Worm (Caenorhabditis elegans) whole organism, young adult: ENCODE measurements around the gene F56D6.13.
A peak's percentile ranks its signal among the peaks of the same experiment; 100 is the strongest.

ENCODE experiments used
- C06A6.2 ChIP-seq: fragments of 200-800 bp; sonication (Bioruptor generic); conservative IDR thresholded peaks from 2 replicates; pipeline ENCODE4 v1.3.6; 2022; ENCODE audit warnings: missing genetic modification characterization, missing compliant biosample characterization
- C17E4.6 ChIP-seq: fragments of 200-800 bp; sonication (Bioruptor generic); IDR thresholded peaks from 2 replicates; pipeline ENCODE4 v1.3.6; 2022; ENCODE audit warnings: missing genetic modification reagents, missing genetic modification characterization, missing compliant biosample characterization
- F33H1.4 ChIP-seq: fragments of 200-800 bp; sonication (Bioruptor generic); IDR thresholded peaks from 2 replicates; pipeline ENCODE4 v1.3.6; 2022; ENCODE audit warnings: missing genetic modification reagents, missing genetic modification characterization, missing compliant biosample characterization
- F39B2.1 ChIP-seq: fragments of 200-800 bp; sonication (Bioruptor generic); IDR thresholded peaks from 2 replicates; pipeline ENCODE4 v1.3.6; 2022; ENCODE audit warnings: missing genetic modification reagents, missing genetic modification characterization, missing compliant biosample characterization
- F57A8.1 ChIP-seq: fragments of 200-800 bp; sonication (Bioruptor generic); optimal IDR thresholded peaks from 2 replicates; lab custom pipeline; 2018; ENCODE audit warnings: mild to moderate bottlenecking, missing genetic modification characterization, moderate library complexity, missing compliant biosample characterization
- K12H6.12 ChIP-seq: fragments of 200-800 bp; sonication (Bioruptor generic); optimal IDR thresholded peaks from 2 replicates; lab custom pipeline; 2018; ENCODE audit warnings: mild to moderate bottlenecking, missing genetic modification characterization, missing compliant biosample characterization
- T26A5.8 ChIP-seq: sonication (generic microtip); optimal IDR thresholded peaks from 2 replicates; lab custom pipeline; 2016; ENCODE audit warnings: missing genetic modification characterization, missing compliant biosample characterization
- Y53G8AR.9 ChIP-seq: fragments of 200-800 bp; sonication (Bioruptor generic); conservative IDR thresholded peaks from 2 replicates; pipeline ENCODE4 v1.3.6; 2022; ENCODE audit warnings: missing genetic modification reagents, missing genetic modification characterization, missing compliant biosample characterization
- ZK185.1 ChIP-seq: sonication (generic microtip); optimal IDR thresholded peaks from 2 replicates; lab custom pipeline; 2016; ENCODE audit warnings: mild to moderate bottlenecking, missing genetic modification characterization, missing compliant biosample characterization; ENCODE audit not compliant: poor library complexity, severe bottlenecking
- ama-1 ChIP-seq, 3 experiments: fragments of 150-350 bp in 1 of 3; sonication (generic microtip) in 2 of 3; optimal IDR thresholded peaks; 2 replicates each; lab custom pipeline; 2014 to 2018; ENCODE audit warnings: missing biosample characterization in 2 of 3, missing genetic modification characterization in 2 of 3, missing genetic modification reagents in 2 of 3
- athp-1 ChIP-seq: sonication (generic microtip); optimal IDR thresholded peaks from 2 replicates; lab custom pipeline; 2017; ENCODE audit warnings: mild to moderate bottlenecking, missing genetic modification characterization, missing compliant biosample characterization
- attf-3 ChIP-seq: fragments of 200-800 bp; sonication (Bioruptor generic); conservative IDR thresholded peaks from 2 replicates; pipeline ENCODE4 v1.3.6; 2022; ENCODE audit warnings: missing genetic modification reagents, missing genetic modification characterization, missing compliant biosample characterization
- bed-1 ChIP-seq: fragments of 200-800 bp; sonication (Bioruptor generic); IDR thresholded peaks from 2 replicates; pipeline ENCODE4 v1.3.6; 2022; ENCODE audit warnings: missing genetic modification reagents, missing genetic modification characterization, missing compliant biosample characterization
- bed-2 ChIP-seq: fragments of 200-800 bp; sonication (Bioruptor generic); IDR thresholded peaks from 2 replicates; pipeline ENCODE4 v1.3.6; 2022; ENCODE audit warnings: missing genetic modification reagents, missing genetic modification characterization, missing compliant biosample characterization
- cebp-1 ChIP-seq, 2 experiments: fragments of 200-800 bp in 1 of 2; sonication (Bioruptor generic) in 1 of 2; sonication (generic microtip) in 1 of 2; IDR thresholded peaks in 1 of 2; optimal IDR thresholded peaks in 1 of 2; 2 replicates each; pipeline versions ENCODE4 v1.3.6 to Lab custom; 2017 to 2022; ENCODE audit warnings: missing compliant biosample characterization in 2 of 2, missing genetic modification characterization in 2 of 2, mild to moderate bottlenecking in 1 of 2, missing genetic modification reagents in 1 of 2, moderate library complexity in 1 of 2
- ceh-100 ChIP-seq: fragments of 200-800 bp; sonication (Bioruptor generic); IDR thresholded peaks from 2 replicates; pipeline ENCODE4 v1.3.6; 2022; ENCODE audit warnings: missing genetic modification reagents, missing genetic modification characterization, missing compliant biosample characterization
- ceh-40 ChIP-seq: fragments of 200-800 bp; sonication (Bioruptor generic); IDR thresholded peaks from 2 replicates; pipeline ENCODE4 v1.3.6; 2022; ENCODE audit warnings: missing genetic modification characterization, missing compliant biosample characterization
- chd-7 ChIP-seq: sonication (generic microtip); optimal IDR thresholded peaks from 2 replicates; lab custom pipeline; 2016; ENCODE audit warnings: mild to moderate bottlenecking, missing genetic modification characterization, moderate library complexity, missing compliant biosample characterization
- dox-1 ChIP-seq: fragments of 200-800 bp; sonication (Bioruptor generic); IDR thresholded peaks from 2 replicates; pipeline ENCODE4 v1.3.6; 2022; ENCODE audit warnings: missing genetic modification reagents, missing genetic modification characterization, missing compliant biosample characterization
- dpff-1 ChIP-seq: sonication (generic microtip); optimal IDR thresholded peaks from 2 replicates; lab custom pipeline; 2017; ENCODE audit warnings: mild to moderate bottlenecking, missing genetic modification characterization, missing compliant biosample characterization
- efl-1 ChIP-seq: fragments of 150-350 bp; optimal IDR thresholded peaks from 2 replicates; lab custom pipeline; 2014; ENCODE audit warnings: missing biosample characterization, missing genetic modification reagents, missing genetic modification characterization
- hlh-26 ChIP-seq: fragments of 200-800 bp; sonication (Bioruptor generic); conservative IDR thresholded peaks from 2 replicates; pipeline ENCODE4 v1.3.6; 2022; ENCODE audit warnings: missing genetic modification reagents, missing genetic modification characterization, missing compliant biosample characterization
- hrde-1 ChIP-seq: sonication (generic microtip); optimal IDR thresholded peaks from 2 replicates; lab custom pipeline; 2016; ENCODE audit warnings: missing genetic modification characterization, mild to moderate bottlenecking, missing compliant biosample characterization, moderate library complexity, missing genotype, missing genetic modification reagents, borderline replicate concordance
- let-607 ChIP-seq, 2 experiments: fragments of 200-800 bp in 1 of 2; sonication (Bioruptor generic) in 1 of 2; sonication (generic microtip) in 1 of 2; optimal IDR thresholded peaks; 2 replicates each; lab custom pipeline; 2016 to 2018; ENCODE audit warnings: mild to moderate bottlenecking in 2 of 2, missing compliant biosample characterization in 2 of 2, missing genetic modification characterization in 2 of 2, moderate library complexity in 2 of 2, missing genotype in 1 of 2
- lin-35 ChIP-seq, 3 experiments: fragments of 150-350 bp in 2 of 3; sonication (generic microtip) in 1 of 3; optimal IDR thresholded peaks; 2 replicates each; lab custom pipeline; 2014 to 2018; ENCODE audit warnings: missing biosample characterization in 3 of 3, missing genetic modification characterization in 3 of 3, missing genetic modification reagents in 3 of 3
- lin-40 ChIP-seq: sonication (generic microtip); optimal IDR thresholded peaks from 2 replicates; lab custom pipeline; 2016; ENCODE audit warnings: missing genetic modification characterization, mild to moderate bottlenecking, missing compliant biosample characterization, missing genotype, missing genetic modification reagents
- lir-1 ChIP-seq: fragments of 200-800 bp; sonication (Bioruptor generic); conservative IDR thresholded peaks from 2 replicates; pipeline ENCODE4 v1.3.6; 2022; ENCODE audit warnings: missing genetic modification reagents, missing genetic modification characterization, missing compliant biosample characterization
- madf-10 ChIP-seq: sonication (generic microtip); optimal IDR thresholded peaks from 2 replicates; lab custom pipeline; 2016; ENCODE audit warnings: mild to moderate bottlenecking, missing genetic modification characterization, missing compliant biosample characterization
- madf-6 ChIP-seq: fragments of 200-800 bp; sonication (Bioruptor generic); IDR thresholded peaks from 2 replicates; pipeline ENCODE4 v1.3.6; 2022; ENCODE audit warnings: missing genetic modification reagents, missing genetic modification characterization, missing compliant biosample characterization
- madf-8 ChIP-seq: fragments of 200-800 bp; sonication (Bioruptor generic); conservative IDR thresholded peaks from 2 replicates; pipeline ENCODE4 v1.3.6; 2022; ENCODE audit warnings: missing genetic modification reagents, missing genetic modification characterization, missing compliant biosample characterization
- mcd-1 ChIP-seq: fragments of 200-800 bp; sonication (Bioruptor generic); IDR thresholded peaks from 2 replicates; pipeline ENCODE4 v1.3.6; 2022; ENCODE audit warnings: missing genetic modification reagents, missing genetic modification characterization, missing compliant biosample characterization
- nfyb-1 ChIP-seq: fragments of 200-800 bp; sonication (Bioruptor generic); IDR thresholded peaks from 2 replicates; pipeline ENCODE4 v1.3.6; 2022; ENCODE audit warnings: missing genetic modification reagents, missing genetic modification characterization, missing compliant biosample characterization
- nhr-27 ChIP-seq: fragments of 200-800 bp; sonication (Bioruptor generic); optimal IDR thresholded peaks from 2 replicates; lab custom pipeline; 2018; ENCODE audit warnings: mild to moderate bottlenecking, missing genetic modification characterization, moderate library complexity, missing compliant biosample characterization
- nhr-80 ChIP-seq: sonication (generic microtip); optimal IDR thresholded peaks from 2 replicates; lab custom pipeline; 2016; ENCODE audit warnings: missing genetic modification characterization, missing compliant biosample characterization
- nhr-90 ChIP-seq: sonication (generic microtip); optimal IDR thresholded peaks from 2 replicates; lab custom pipeline; 2016; ENCODE audit warnings: missing genotype, mild to moderate bottlenecking, missing genetic modification characterization, missing compliant biosample characterization
- rcor-1 ChIP-seq: fragments of 200-800 bp; sonication (Bioruptor generic); IDR thresholded peaks from 2 replicates; pipeline ENCODE4 v1.3.6; 2022; ENCODE audit warnings: missing genetic modification reagents, missing genetic modification characterization, missing compliant biosample characterization
- rec-8 ChIP-seq, 2 experiments: sonication (generic microtip); optimal IDR thresholded peaks; 2 replicates each; lab custom pipeline; 2016; ENCODE audit warnings: mild to moderate bottlenecking in 2 of 2, missing genetic modification characterization in 2 of 2, missing genetic modification reagents in 2 of 2, missing genotype in 2 of 2, missing biosample characterization in 1 of 2, missing compliant biosample characterization in 1 of 2, moderate library complexity in 1 of 2
- sdz-38 ChIP-seq: sonication (generic microtip); optimal IDR thresholded peaks from 2 replicates; lab custom pipeline; 2016; ENCODE audit warnings: missing genotype, missing genetic modification characterization, missing compliant biosample characterization
- snpc-1.3 ChIP-seq: sonication (generic microtip); optimal IDR thresholded peaks from 2 replicates; lab custom pipeline; 2017; ENCODE audit warnings: missing genetic modification characterization, mild to moderate bottlenecking, missing compliant biosample characterization, antibody characterized with exemption, moderate library complexity, missing genotype, missing genetic modification reagents; ENCODE audit not compliant: insufficient read depth
- sptf-2 ChIP-seq: fragments of 200-800 bp; sonication (Bioruptor generic); optimal IDR thresholded peaks from 2 replicates; lab custom pipeline; 2018; ENCODE audit warnings: mild to moderate bottlenecking, missing genetic modification characterization, missing compliant biosample characterization
- tlf-1 ChIP-seq: fragments of 200-800 bp; sonication (Bioruptor generic); optimal IDR thresholded peaks from 2 replicates; lab custom pipeline; 2018; ENCODE audit warnings: mild to moderate bottlenecking, missing genetic modification characterization, missing compliant biosample characterization
- zfh-2 ChIP-seq: fragments of 200-800 bp; sonication (Bioruptor generic); conservative IDR thresholded peaks from 2 replicates; pipeline ENCODE4 v1.3.6; 2022; ENCODE audit warnings: missing genetic modification reagents, missing genetic modification characterization, missing compliant biosample characterization
- ztf-18 ChIP-seq: sonication (generic microtip); optimal IDR thresholded peaks from 2 replicates; lab custom pipeline; 2016; ENCODE audit warnings: missing genotype, mild to moderate bottlenecking, missing genetic modification characterization, missing compliant biosample characterization
- ztf-22 ChIP-seq: fragments of 200-800 bp; sonication (Bioruptor generic); optimal IDR thresholded peaks from 2 replicates; lab custom pipeline; 2018; ENCODE audit warnings: mild to moderate bottlenecking, missing genetic modification characterization, moderate library complexity, missing compliant biosample characterization
- ztf-26 ChIP-seq: sonication (generic microtip); optimal IDR thresholded peaks from 2 replicates; lab custom pipeline; 2017; ENCODE audit warnings: missing genetic modification characterization, missing compliant biosample characterization
- ztf-28 ChIP-seq: fragments of 200-800 bp; sonication (Bioruptor generic); IDR thresholded peaks from 2 replicates; pipeline ENCODE4 v1.3.6; 2022; ENCODE audit warnings: missing genetic modification reagents, missing genetic modification characterization, missing compliant biosample characterization

The F56D6.13 gene

ce11 chrIV:3874417-3874816 lies 34.8 kb upstream of the F56D6.13 start (continued):
- TF ChIP-seq ztf-22 = no peak
- no peak for TF ChIP-seq F39B2.1 (GFP tag; lab: Robert Waterston, UW)
- TF ChIP-seq zfh-2 (GFP tag; lab: Robert Waterston, UW) = 0 out of 2 replicates have a peak, but pooled peaks have one; percentile 21
- TF ChIP-seq efl-1 (GFP tag; lab: Kevin White, UChicago) = no peak
- TF ChIP-seq let-607 (tag; optimal IDR thresholded peaks at IDR 0.05; lab: Kevin White, UChicago) = no peak
- peak; percentile 58 for TF ChIP-seq ama-1 (optimal IDR thresholded peaks at IDR 0.05; lab: Kevin White, UChicago)
- TF ChIP-seq ama-1 (GFP tag; optimal IDR thresholded peaks at IDR 0.05; lab: Kevin White, UChicago) = no peak
- TF ChIP-seq C17E4.6 (GFP tag; lab: Robert Waterston, UW) = no peak
- no peak for TF ChIP-seq bed-2 (GFP tag; lab: Robert Waterston, UW)
- no peak for TF ChIP-seq sptf-2 (GFP tag; lab: Kevin White, UChicago)
- no peak for TF ChIP-seq tlf-1 (GFP tag; lab: Kevin White, UChicago)
- peak; percentile 46; the same call in 1 of the 2 replicates for TF ChIP-seq dox-1 (GFP tag; lab: Robert Waterston, UW)
- TF ChIP-seq ztf-28 (GFP tag; lab: Robert Waterston, UW) = no peak
- TF ChIP-seq hlh-26 = no peak
- no peak for TF ChIP-seq madf-6 (GFP tag; lab: Robert Waterston, UW)
- peak; percentile 40 for TF ChIP-seq nhr-80 (tag; lab: Kevin White, UChicago)
- TF ChIP-seq rec-8 (tag; optimal IDR thresholded peaks at IDR 0.05; lab: Kevin White, UChicago) = no peak
- TF ChIP-seq nhr-27 (tag; lab: Kevin White, UChicago) = no peak
- TF ChIP-seq attf-3 (GFP tag; lab: Robert Waterston, UW) = no peak
- TF ChIP-seq nhr-90 (tag; lab: Kevin White, UChicago) = no peak
- TF ChIP-seq lin-35 (GFP tag; optimal IDR thresholded peaks at IDR 0.05; lab: Kevin White, UChicago) = no peak
- no peak for TF ChIP-seq F33H1.4
- TF ChIP-seq lin-40 (tag; lab: Kevin White, UChicago) = peak; percentile 42
- TF ChIP-seq lir-1 (GFP tag; lab: Robert Waterston, UW) = no peak
- no peak for TF ChIP-seq T26A5.8 (tag; lab: Kevin White, UChicago)
- no peak for TF ChIP-seq C06A6.2
- TF ChIP-seq ceh-100 (GFP tag; lab: Robert Waterston, UW) = no peak
- TF ChIP-seq, all 124 proteins: peak for 12

ce11 chrIV:3875260-3875659 lies 34.0 kb upstream of the F56D6.13 start:
- TF ChIP-seq hrde-1 (tag; lab: Kevin White, UChicago) = no peak
- TF ChIP-seq zfh-2 (GFP tag; lab: Robert Waterston, UW) = peak; percentile 89
- TF ChIP-seq ztf-26 (tag; lab: Kevin White, UChicago) = no peak
- no peak for TF ChIP-seq bed-2 (GFP tag; lab: Robert Waterston, UW)
- TF ChIP-seq ztf-18 = no peak
- TF ChIP-seq K12H6.12 (tag; lab: Kevin White, UChicago) = no peak
- no peak for TF ChIP-seq snpc-1.3 (tag; lab: Kevin White, UChicago)
- TF ChIP-seq nfyb-1 = peak; percentile 34; the same call in 1 of the 2 replicates
- TF ChIP-seq ZK185.1 (tag; lab: Kevin White, UChicago) = no peak
- TF ChIP-seq madf-10 (tag; lab: Kevin White, UChicago) = no peak
- no peak for TF ChIP-seq F57A8.1 (GFP tag; lab: Kevin White, UChicago)
- TF ChIP-seq mcd-1 (GFP tag; lab: Robert Waterston, UW) = no peak
- no peak for TF ChIP-seq madf-8 (GFP tag; lab: Robert Waterston, UW)
- no peak for TF ChIP-seq attf-3 (GFP tag; lab: Robert Waterston, UW)
- TF ChIP-seq chd-7 (tag; lab: Kevin White, UChicago) = no peak
- TF ChIP-seq bed-1 (GFP tag; lab: Robert Waterston, UW) = no peak
- TF ChIP-seq C06A6.2 = no peak
- TF ChIP-seq sdz-38 (tag; lab: Kevin White, UChicago) = no peak
- no peak for TF ChIP-seq efl-1 (GFP tag; lab: Kevin White, UChicago)
- TF ChIP-seq rcor-1 (GFP tag; lab: Robert Waterston, UW) = no peak
- TF ChIP-seq athp-1 = no peak
- TF ChIP-seq cebp-1 (GFP tag; IDR thresholded peaks at IDR 0.05; lab: Robert Waterston, UW) = peak; percentile 84
- TF ChIP-seq cebp-1 (tag; optimal IDR thresholded peaks at IDR 0.05; lab: Kevin White, UChicago) = peak; percentile 92
- 0 out of 2 replicates have a peak, but pooled peaks have one; percentile 19 for TF ChIP-seq Y53G8AR.9 (GFP tag; lab: Robert Waterston, UW)
- no peak for TF ChIP-seq ceh-40
- no peak for TF ChIP-seq dpff-1 (tag; lab: Kevin White, UChicago)
